Worm (Caenorhabditis elegans): ENCODE data around the gene C06E8.5.

C06E8.5 gene

ce11 chrIII:6953373-6953772 is 51.9 kb downstream of the C06E8.5 start:
- TF ChIP-seq nhr-237 (tag; optimal IDR thresholded peaks at IDR 0.05) (no peak), alr-1 (tag; optimal IDR thresholded peaks at IDR 0.05) (no peak), nhr-12 (tag; optimal IDR thresholded peaks at IDR 0.05) (no peak), lin-11 (tag; optimal IDR thresholded peaks at IDR 0.05) (no peak), egl-27 (tag; optimal IDR thresholded peaks at IDR 0.05) (no peak), F13H6.1 (tag; optimal IDR thresholded peaks at IDR 0.05) (no peak), unc-62 (GFP tag; optimal IDR thresholded peaks at IDR 0.05) (no peak), sma-9 (GFP tag; optimal IDR thresholded peaks at IDR 0.05) (no peak), sma-9 (tag; optimal IDR thresholded peaks at IDR 0.05) (no peak), ceh-16 (tag; optimal IDR thresholded peaks at IDR 0.05) (no peak), ama-1 (optimal IDR thresholded peaks at IDR 0.05) (no peak), sem-4 (tag; optimal IDR thresholded peaks at IDR 0.05) (no peak), ZK546.5 (tag; optimal IDR thresholded peaks at IDR 0.05) (no peak), R02D3.7 (tag; optimal IDR thresholded peaks at IDR 0.05) (no peak), snpc-4 (tag; optimal IDR thresholded peaks at IDR 0.05) (no peak), peb-1 (tag; optimal IDR thresholded peaks at IDR 0.05) (no peak), fos-1 (tag; optimal IDR thresholded peaks at IDR 0.05) (no peak), crh-2 (tag; optimal IDR thresholded peaks at IDR 0.05) (no peak), skn-1 (tag; optimal IDR thresholded peaks at IDR 0.05) (no peak), nhr-77 (tag; optimal IDR thresholded peaks at IDR 0.05) (no peak), elt-3 (tag; optimal IDR thresholded peaks at IDR 0.05) (no peak)
